Worm (Caenorhabditis elegans) whole organism, L3 larva: ENCODE data around the gene F21D5.6.

Source experiments
- daf-12 ChIP-seq: fragments of 150-350 bp; optimal IDR thresholded peaks from 2 replicates; lab custom pipeline; 2014; ENCODE audit warnings: missing biosample characterization, missing genetic modification reagents, missing genetic modification characterization
- fkh-10 ChIP-seq: sonication (generic microtip); optimal IDR thresholded peaks from 2 replicates; lab custom pipeline; 2017; ENCODE audit warnings: missing biosample characterization, missing genetic modification reagents, missing genetic modification characterization
- fos-1 ChIP-seq: fragments of 150-350 bp; optimal IDR thresholded peaks from 2 replicates; lab custom pipeline; 2014; ENCODE audit warnings: missing biosample characterization, missing genetic modification characterization
- mdl-1 ChIP-seq: fragments of 150-350 bp; optimal IDR thresholded peaks from 2 replicates; lab custom pipeline; 2014; ENCODE audit warnings: missing biosample characterization, missing genetic modification characterization
- mml-1 ChIP-seq: fragments of 150-350 bp; sonication (generic microtip); optimal IDR thresholded peaks from 3 replicates; lab custom pipeline; 2014; ENCODE audit warnings: missing biosample characterization, missing genetic modification characterization
- nhr-25 ChIP-seq: sonication (generic microtip); optimal IDR thresholded peaks from 2 replicates; lab custom pipeline; 2017; ENCODE audit warnings: missing biosample characterization, missing genetic modification characterization
- nhr-77 ChIP-seq: fragments of 150-350 bp; optimal IDR thresholded peaks from 2 replicates; lab custom pipeline; 2014; ENCODE audit warnings: missing biosample characterization, missing genetic modification characterization
- sea-2 ChIP-seq: fragments of 150-350 bp; sonication (generic microtip); optimal IDR thresholded peaks from 4 replicates; lab custom pipeline; 2014; ENCODE audit warnings: missing biosample characterization, missing genetic modification reagents, missing genetic modification characterization
- unc-39 ChIP-seq: sonication (generic microtip); optimal IDR thresholded peaks from 4 replicates; lab custom pipeline; 2017; ENCODE audit warnings: missing biosample characterization, missing genetic modification characterization
- ztf-4 ChIP-seq: fragments of 150-350 bp; optimal IDR thresholded peaks from 2 replicates; lab custom pipeline; 2014; ENCODE audit warnings: missing biosample characterization, missing genetic modification characterization

ce11 chrIV:8752492-8752891 is 11.3 kb upstream of the F21D5.6 start:
- no peak for TF ChIP-seq daf-12 (tag; lab: Kevin White, UChicago)
- TF ChIP-seq nhr-77 = no peak
- TF ChIP-seq ztf-4 (tag; lab: Kevin White, UChicago) = no peak
- TF ChIP-seq unc-39 (tag; lab: Kevin White, UChicago) = no peak
- TF ChIP-seq fkh-10 = no peak
- no peak for TF ChIP-seq mml-1 (tag; lab: Kevin White, UChicago)
- TF ChIP-seq nhr-25 = no peak
- no peak for TF ChIP-seq fos-1 (tag; lab: Kevin White, UChicago)
- no peak for TF ChIP-seq mdl-1
- TF ChIP-seq sea-2 (GFP tag; lab: Kevin White, UChicago) = no peak
